Fruit fly (Drosophila melanogaster) whole organism, embryonic: ENCODE results near the gene Trim9.
A peak's percentile ranks its signal among the peaks of the same experiment; 100 is the strongest.

Experiments
- ATbp ChIP-seq: fragments of 200-800 bp; sonication (Bioruptor generic); optimal IDR thresholded peaks from 2 replicates; lab custom pipeline; 2017; ENCODE audit warnings: missing biosample characterization, mild to moderate bottlenecking, missing genetic modification characterization, missing genetic modification reagents
- Atf6 ChIP-seq: fragments of 200-800 bp; sonication (Bioruptor generic); IDR thresholded peaks from 2 replicates; pipeline ENCODE4 v1.3.6; 2022; ENCODE audit warnings: missing biosample characterization, missing genetic modification characterization
- CG10979 ChIP-seq: fragments of 200-800 bp; sonication (Bioruptor generic); optimal IDR thresholded peaks from 2 replicates; lab custom pipeline; 2018; ENCODE audit warnings: missing biosample characterization, mild to moderate bottlenecking, missing genetic modification characterization, moderate library complexity
- CG11456 ChIP-seq: fragments of 200-800 bp; sonication (Bioruptor generic); IDR thresholded peaks from 3 replicates; pipeline ENCODE4 v1.3.6; 2022; ENCODE audit warnings: missing biosample characterization, missing genetic modification characterization
- CG12071 ChIP-seq: fragments of 200-800 bp; sonication (Bioruptor generic); optimal IDR thresholded peaks from 3 replicates; lab custom pipeline; 2018; ENCODE audit warnings: missing biosample characterization, mild to moderate bottlenecking, missing genetic modification characterization
- CG12104 ChIP-seq: fragments of 200-800 bp; sonication (Bioruptor generic); optimal IDR thresholded peaks from 3 replicates; lab custom pipeline; 2016; ENCODE audit warnings: missing biosample characterization, missing genetic modification characterization
- CG13296 ChIP-seq: fragments of 200-800 bp; sonication (Bioruptor generic); optimal IDR thresholded peaks from 3 replicates; lab custom pipeline; 2018; ENCODE audit warnings: missing biosample characterization, mild to moderate bottlenecking, missing genetic modification characterization
- CG15479 ChIP-seq: fragments of 200-800 bp; sonication (Bioruptor generic); optimal IDR thresholded peaks from 3 replicates; lab custom pipeline; 2019; ENCODE audit warnings: missing biosample characterization, mild to moderate bottlenecking, missing genetic modification characterization, moderate library complexity
- CG16815 ChIP-seq: fragments of 200-800 bp; sonication (Bioruptor generic); optimal IDR thresholded peaks from 3 replicates; lab custom pipeline; 2017; ENCODE audit warnings: missing biosample characterization, mild to moderate bottlenecking, missing genetic modification characterization
- CG17186 ChIP-seq: fragments of 200-800 bp; sonication (Bioruptor generic); optimal IDR thresholded peaks from 3 replicates; lab custom pipeline; 2017; ENCODE audit warnings: missing biosample characterization, missing genetic modification reagents, missing genetic modification characterization
- CG17359 ChIP-seq: fragments of 200-800 bp; sonication (Bioruptor generic); optimal IDR thresholded peaks from 3 replicates; lab custom pipeline; 2018; ENCODE audit warnings: missing biosample characterization, mild to moderate bottlenecking, missing genetic modification characterization, moderate library complexity
- CG17829 ChIP-seq: fragments of 200-800 bp; optimal IDR thresholded peaks from 2 replicates; lab custom pipeline; 2019; ENCODE audit warnings: missing biosample characterization, mild to moderate bottlenecking, missing genetic modification characterization, moderate library complexity
- CG1792 ChIP-seq: fragments of 200-800 bp; sonication (Bioruptor generic); optimal IDR thresholded peaks from 2 replicates; lab custom pipeline; 2016; ENCODE audit warnings: missing biosample characterization, missing genetic modification characterization
- CG18011 ChIP-seq: fragments of 200-800 bp; sonication (Bioruptor generic); optimal IDR thresholded peaks from 2 replicates; lab custom pipeline; 2017; ENCODE audit warnings: missing biosample characterization, missing genetic modification characterization, mild to moderate bottlenecking, moderate library complexity, missing genotype
- CG1832 ChIP-seq: fragments of 200-800 bp; sonication (Bioruptor generic); optimal IDR thresholded peaks from 2 replicates; lab custom pipeline; 2017; ENCODE audit warnings: missing biosample characterization, mild to moderate bottlenecking, missing genetic modification characterization, inconsistent platforms
- CG33213 ChIP-seq: fragments of 200-800 bp; sonication (Bioruptor generic); optimal IDR thresholded peaks from 3 replicates; lab custom pipeline; 2016; ENCODE audit warnings: missing biosample characterization, missing genetic modification characterization
- CG34422 ChIP-seq: fragments of 200-800 bp; sonication (Bioruptor generic); IDR thresholded peaks from 3 replicates; pipeline ENCODE4 v1.3.6; 2022; ENCODE audit warnings: missing biosample characterization, missing genetic modification characterization
- CG4617 ChIP-seq: fragments of 200-800 bp; sonication (Bioruptor generic); optimal IDR thresholded peaks from 3 replicates; lab custom pipeline; 2016; ENCODE audit warnings: missing biosample characterization, missing genetic modification characterization, borderline replicate concordance
- CG6854 ChIP-seq: fragments of 200-800 bp; sonication (Bioruptor generic); optimal IDR thresholded peaks from 3 replicates; lab custom pipeline; 2017; ENCODE audit warnings: missing biosample characterization, mild to moderate bottlenecking, missing genetic modification characterization
- CG9609 ChIP-seq: fragments of 200-800 bp; sonication (Bioruptor generic); optimal IDR thresholded peaks from 3 replicates; lab custom pipeline; 2016; ENCODE audit warnings: missing biosample characterization, missing genetic modification characterization
- Deaf1 ChIP-seq: fragments of 200-800 bp; optimal IDR thresholded peaks from 3 replicates; lab custom pipeline; 2019; ENCODE audit warnings: missing biosample characterization, mild to moderate bottlenecking, missing genetic modification characterization, moderate library complexity
- Doc3 ChIP-seq: fragments of 200-800 bp; sonication (Bioruptor generic); IDR thresholded peaks from 3 replicates; pipeline ENCODE4 v1.3.6; 2022; ENCODE audit warnings: missing biosample characterization, missing genetic modification characterization; ENCODE audit not compliant: partially characterized antibody
- Gsc ChIP-seq: fragments of 200-800 bp; sonication (Bioruptor generic); IDR thresholded peaks from 2 replicates; pipeline ENCODE4 v1.3.6; 2022; ENCODE audit warnings: missing biosample characterization, missing genetic modification characterization
- H2.0 ChIP-seq: fragments of 200-800 bp; sonication (Bioruptor generic); IDR thresholded peaks from 2 replicates; pipeline ENCODE4 v1.3.6; 2022; ENCODE audit warnings: missing biosample characterization, missing genetic modification characterization
- HLH3B ChIP-seq: fragments of 200-800 bp; sonication (Bioruptor generic); IDR thresholded peaks from 2 replicates; pipeline ENCODE4 v1.3.6; 2022; ENCODE audit warnings: missing biosample characterization, missing genetic modification characterization
- Med ChIP-seq: fragments of 200-800 bp; sonication (Bioruptor generic); peaks from one replicate; lab custom pipeline; 2016; ENCODE audit warnings: missing biosample characterization, missing genetic modification characterization, mild to moderate bottlenecking, inconsistent platforms, moderate library complexity
- Nf-YC ChIP-seq: fragments of 200-800 bp; optimal IDR thresholded peaks from 3 replicates; lab custom pipeline; 2019; ENCODE audit warnings: missing biosample characterization, mild to moderate bottlenecking, missing genetic modification characterization, moderate library complexity
- Oli ChIP-seq: fragments of 200-800 bp; sonication (Bioruptor generic); optimal IDR thresholded peaks from 2 replicates; lab custom pipeline; 2018; ENCODE audit warnings: missing biosample characterization, mild to moderate bottlenecking, missing genetic modification characterization, moderate library complexity
- Rfx ChIP-seq: fragments of 200-800 bp; sonication (Bioruptor generic); IDR thresholded peaks from 2 replicates; pipeline ENCODE4 v1.3.6; 2022; ENCODE audit warnings: missing biosample characterization, missing genetic modification characterization
- Tbp ChIP-seq: fragments of >200 bp; optimal IDR thresholded peaks from 2 replicates; lab custom pipeline; 2018; ENCODE audit warnings: missing biosample characterization, missing genetic modification characterization
- ac ChIP-seq: fragments of 200-800 bp; sonication (Bioruptor generic); optimal IDR thresholded peaks from 3 replicates; lab custom pipeline; 2017; ENCODE audit warnings: missing biosample characterization, mild to moderate bottlenecking, missing genetic modification characterization
- ap ChIP-seq: fragments of 200-800 bp; sonication (Bioruptor generic); IDR thresholded peaks from 2 replicates; pipeline ENCODE4 v1.3.6; 2022; ENCODE audit warnings: missing biosample characterization, missing genetic modification characterization
- az2 ChIP-seq: fragments of 200-800 bp; sonication (Bioruptor generic); optimal IDR thresholded peaks from 3 replicates; lab custom pipeline; 2016; ENCODE audit warnings: missing biosample characterization, missing genetic modification characterization
- chif ChIP-seq, 2 experiments: fragments of 200-800 bp; sonication (Bioruptor generic); optimal IDR thresholded peaks; 3 replicates each; lab custom pipeline; 2016; ENCODE audit warnings: missing biosample characterization in 2 of 2, missing genetic modification characterization in 2 of 2
- ci ChIP-seq: fragments of 200-800 bp; sonication (Bioruptor generic); IDR thresholded peaks from 3 replicates; pipeline ENCODE4 v1.3.6; 2022; ENCODE audit warnings: missing biosample characterization, missing genetic modification characterization
- croc ChIP-seq: fragments of 200-800 bp; sonication (Bioruptor generic); conservative IDR thresholded peaks from 3 replicates; pipeline ENCODE4 v1.3.6; 2022; ENCODE audit warnings: missing biosample characterization, missing genetic modification characterization
- dimm ChIP-seq: fragments of 200-800 bp; sonication (Bioruptor generic); IDR thresholded peaks from 2 replicates; pipeline ENCODE4 v1.3.6; 2022; ENCODE audit warnings: missing biosample characterization, missing genetic modification characterization
- dmrt11E ChIP-seq: fragments of 200-800 bp; sonication (Bioruptor generic); optimal IDR thresholded peaks from 3 replicates; lab custom pipeline; 2018; ENCODE audit warnings: missing biosample characterization, mild to moderate bottlenecking, missing genetic modification characterization, moderate library complexity
- ftz-f1 ChIP-seq: fragments of 200-800 bp; sonication (Bioruptor generic); optimal IDR thresholded peaks from 2 replicates; lab custom pipeline; 2016; ENCODE audit warnings: missing biosample characterization, missing genetic modification characterization
- fu2 ChIP-seq: fragments of 200-800 bp; sonication (Bioruptor generic); optimal IDR thresholded peaks from 2 replicates; lab custom pipeline; 2016; ENCODE audit warnings: missing biosample characterization, missing genetic modification characterization
- inv ChIP-seq: fragments of 200-800 bp; sonication (Bioruptor generic); IDR thresholded peaks from 2 replicates; pipeline ENCODE4 v1.3.6; 2022; ENCODE audit warnings: missing biosample characterization, missing genetic modification characterization; ENCODE audit not compliant: partially characterized antibody
- oc ChIP-seq: fragments of 200-800 bp; sonication (Bioruptor generic); optimal IDR thresholded peaks from 2 replicates; lab custom pipeline; 2018; ENCODE audit warnings: missing biosample characterization, mild to moderate bottlenecking, missing genetic modification characterization, moderate library complexity
- onecut ChIP-seq: fragments of 200-800 bp; sonication (Bioruptor generic); IDR thresholded peaks from 2 replicates; pipeline ENCODE4 v1.3.6; 2022; ENCODE audit warnings: missing biosample characterization, missing genetic modification characterization
- p53 ChIP-seq: fragments of 200-800 bp; sonication (Bioruptor generic); optimal IDR thresholded peaks from 2 replicates; lab custom pipeline; 2016; ENCODE audit warnings: missing biosample characterization, missing genetic modification characterization
- phol ChIP-seq: fragments of 200-800 bp; sonication (Bioruptor generic); optimal IDR thresholded peaks from 3 replicates; lab custom pipeline; 2018; ENCODE audit warnings: missing biosample characterization, mild to moderate bottlenecking, missing genetic modification characterization, moderate library complexity
- sd ChIP-seq: fragments of 200-800 bp; sonication (Bioruptor generic); optimal IDR thresholded peaks from 3 replicates; lab custom pipeline; 2018; ENCODE audit warnings: missing biosample characterization, mild to moderate bottlenecking, missing genetic modification characterization, moderate library complexity
- sqz ChIP-seq: fragments of 200-800 bp; sonication (Bioruptor generic); optimal IDR thresholded peaks from 3 replicates; lab custom pipeline; 2018; ENCODE audit warnings: missing biosample characterization, mild to moderate bottlenecking, missing genetic modification characterization
- stwl ChIP-seq: fragments of 200-800 bp; sonication (Bioruptor generic); optimal IDR thresholded peaks from 3 replicates; lab custom pipeline; 2018; ENCODE audit warnings: missing biosample characterization, mild to moderate bottlenecking, missing genetic modification characterization, moderate library complexity
- twi ChIP-seq: fragments of 200-800 bp; optimal IDR thresholded peaks from 2 replicates; lab custom pipeline; 2019; ENCODE audit warnings: missing biosample characterization, mild to moderate bottlenecking, missing genetic modification characterization, moderate library complexity
- z ChIP-seq: fragments of 200-800 bp; sonication (Bioruptor generic); IDR thresholded peaks from 3 replicates; pipeline ENCODE4 v1.3.6; 2022; ENCODE audit warnings: missing biosample characterization, missing genetic modification characterization

The Trim9 gene

DNA sequence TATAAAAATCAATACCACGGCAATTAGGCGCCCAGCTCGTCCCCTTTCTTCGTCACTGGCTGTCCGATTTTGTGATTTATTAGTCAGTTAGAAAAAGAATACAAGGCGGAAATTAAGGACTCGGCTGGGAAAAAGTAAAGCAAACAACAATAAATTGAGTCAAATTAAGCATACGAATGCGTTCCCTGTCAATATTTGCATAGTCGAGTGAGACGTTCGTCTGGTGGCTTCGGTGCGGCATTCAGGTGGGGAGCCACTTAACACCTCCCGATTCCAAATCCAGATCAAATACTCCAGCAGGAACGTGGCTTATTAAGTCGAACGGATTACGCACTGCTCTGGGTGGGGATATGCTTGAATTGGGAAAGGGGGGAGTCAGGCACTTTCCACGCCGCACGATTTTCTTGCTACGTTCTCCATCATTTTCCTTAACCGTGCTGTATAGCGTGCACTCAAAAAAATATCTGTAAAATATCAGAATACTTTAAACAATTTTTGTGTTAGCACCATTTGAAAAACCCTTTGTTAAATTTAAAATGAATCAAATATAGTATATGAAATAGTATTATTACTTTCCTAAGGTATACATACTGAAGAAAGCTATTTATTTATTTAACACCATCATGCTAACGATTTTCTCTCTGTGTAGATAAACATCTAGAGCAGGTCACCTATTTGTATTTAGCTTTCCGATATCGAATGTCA is 1.5 kb upstream of the Trim9 start (continued):
- peak; percentile 28 for TF ChIP-seq Med (GFP tag; lab: Kevin White, UChicago)
- no peak for TF ChIP-seq Deaf1 (tag; lab: Kevin White, UChicago)
- TF ChIP-seq CG34422 (GFP tag; lab: Robert Waterston, UW): no peak
- TF ChIP-seq sd (tag; lab: Kevin White, UChicago): no peak
- TF ChIP-seq CG11456 (GFP tag; lab: Robert Waterston, UW): no peak
- TF ChIP-seq ci (GFP tag; lab: Robert Waterston, UW): peak; percentile 36; the same call in 1 of the 3 replicates
- no peak for TF ChIP-seq Rfx (GFP tag; lab: Robert Waterston, UW)
- peak; percentile 78 for TF ChIP-seq CG17829 (tag; lab: Kevin White, UChicago)
- no peak for TF ChIP-seq CG33213 (GFP tag; lab: Kevin White, UChicago)
- peak; percentile 18 for TF ChIP-seq CG12104 (GFP tag; lab: Kevin White, UChicago)
- peak; percentile 22 for TF ChIP-seq oc (tag; lab: Kevin White, UChicago)
- TF ChIP-seq dimm (GFP tag; lab: Robert Waterston, UW): no peak
- no peak for TF ChIP-seq CG18011
- TF ChIP-seq stwl (tag; lab: Kevin White, UChicago): peak; percentile 9
- peak; percentile 84 for TF ChIP-seq CG10979 (tag; lab: Kevin White, UChicago)
- no peak for TF ChIP-seq CG6854 (GFP tag; lab: Kevin White, UChicago)
- TF ChIP-seq ap (GFP tag; lab: Robert Waterston, UW): peak; percentile 38
- TF ChIP-seq CG13296 (GFP tag; lab: Kevin White, UChicago): no peak
- no peak for TF ChIP-seq CG9609 (GFP tag; lab: Kevin White, UChicago)
- peak; percentile 60 for TF ChIP-seq Oli
- no peak for TF ChIP-seq Gsc (GFP tag; lab: Robert Waterston, UW)
- TF ChIP-seq CG12071 (GFP tag; lab: Kevin White, UChicago): no peak
- no peak for TF ChIP-seq Atf6 (GFP tag; lab: Robert Waterston, UW)
- TF ChIP-seq z: 0 out of 3 replicates have a peak, but pooled peaks have one; percentile 34
- TF ChIP-seq inv (GFP tag; lab: Robert Waterston, UW): no peak
- peak; percentile 16; the same call in 1 of the 2 replicates for TF ChIP-seq H2.0 (GFP tag; lab: Robert Waterston, UW)
- no peak for TF ChIP-seq fu2 (GFP tag; lab: Kevin White, UChicago)
- peak; percentile 73 for TF ChIP-seq phol
- TF ChIP-seq CG15479 (GFP tag; lab: Kevin White, UChicago): no peak
- no peak for TF ChIP-seq Nf-YC (tag; lab: Kevin White, UChicago)
- no peak for TF ChIP-seq ftz-f1
- TF ChIP-seq croc (GFP tag; lab: Robert Waterston, UW): peak; percentile 57
- peak; percentile 37 for TF ChIP-seq HLH3B (GFP tag; lab: Robert Waterston, UW)
- TF ChIP-seq dmrt11E (tag; lab: Kevin White, UChicago): peak; percentile 84
- TF ChIP-seq ac (GFP tag; lab: Kevin White, UChicago): peak; percentile 30
- TF ChIP-seq sqz: peak; percentile 12
- TF ChIP-seq CG1832 (GFP tag; lab: Kevin White, UChicago): no peak
- peak; percentile 29 for TF ChIP-seq CG16815 (GFP tag; lab: Kevin White, UChicago)
- peak; percentile 62 for TF ChIP-seq ATbp (GFP tag; lab: Kevin White, UChicago)
- TF ChIP-seq az2 (GFP tag; lab: Kevin White, UChicago): peak; percentile 35
- TF ChIP-seq Tbp (GFP tag; lab: Kevin White, UChicago): no peak
- TF ChIP-seq twi (tag; lab: Kevin White, UChicago): peak; percentile 18
- 0 out of 2 replicates have a peak, but pooled peaks have one; percentile 9 for TF ChIP-seq onecut (GFP tag; lab: Robert Waterston, UW)
- TF ChIP-seq CG17186 (GFP tag; lab: Kevin White, UChicago): no peak
- TF ChIP-seq p53 (GFP tag; lab: Kevin White, UChicago): no peak
- TF ChIP-seq chif (GFP tag; optimal IDR thresholded peaks at IDR 0.05; lab: Kevin White, UChicago): peak in 1 of 2 experiments; percentile 12
- no peak for TF ChIP-seq CG1792 (GFP tag; lab: Kevin White, UChicago)
- no peak for TF ChIP-seq CG4617 (GFP tag; lab: Kevin White, UChicago)
- TF ChIP-seq Doc3 (GFP tag; lab: Robert Waterston, UW): no peak
- peak; percentile 56 for TF ChIP-seq CG17359 (tag; lab: Kevin White, UChicago)
